In the genomic region with DNA sequence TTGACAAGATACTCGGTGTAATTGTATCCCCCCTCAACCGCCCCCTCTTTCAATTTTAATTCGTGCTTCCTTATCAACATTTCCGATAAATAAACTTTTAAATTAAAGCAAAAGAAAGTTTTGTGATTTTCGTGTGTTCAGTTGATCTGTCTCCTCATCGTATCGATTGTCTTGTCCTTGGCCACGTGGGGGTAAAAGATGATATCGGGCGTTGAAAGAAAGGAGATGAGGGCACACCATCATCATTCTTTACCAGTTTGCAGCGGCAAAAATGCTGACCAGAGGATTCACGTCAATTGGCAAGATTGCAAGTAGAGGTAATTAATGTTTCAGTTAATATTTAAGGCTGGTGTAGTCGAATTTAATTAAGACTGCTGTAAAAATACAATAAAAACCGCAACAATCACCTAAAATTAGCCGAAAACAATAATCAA, we compare ENCODE assay signal across 3 worm cellular contexts.
TF ChIP-seq lines count a peak whose summit lies in the region.

A gene (plus strand): TSS at position 264 of the 434 bp plus-strand sequence.

TF ChIP-seq in whole organism, L1 larva, 84 proteins besides CTCF, POLR2A, EP300 and RAD21 (continued from another document and continues in another):
- TF ChIP-seq sptf-1 (tag; optimal IDR thresholded peaks at IDR 0.05; lab: Kevin White, UChicago) (no peak), swsn-7 (tag; optimal IDR thresholded peaks at IDR 0.05; lab: Kevin White, UChicago) (peak; percentile 67), ztf-4 (tag; optimal IDR thresholded peaks at IDR 0.05; lab: Kevin White, UChicago) (peak; percentile 56), lin-35 (GFP tag; optimal IDR thresholded peaks at IDR 0.05; lab: Kevin White, UChicago) (peak in 1 of 2 experiments; percentile 59), unc-62 (GFP tag; optimal IDR thresholded peaks at IDR 0.05; lab: Kevin White, UChicago) (no peak), rnt-1 (tag; optimal IDR thresholded peaks at IDR 0.05; lab: Kevin White, UChicago) (peak; percentile 34), mab-9 (GFP tag; IDR thresholded peaks at IDR 0.05; lab: Robert Waterston, UW) (no peak), aha-1 (tag; optimal IDR thresholded peaks at IDR 0.05; lab: Kevin White, UChicago) (no peak), nhr-90 (tag; optimal IDR thresholded peaks at IDR 0.05; lab: Kevin White, UChicago; ENCODE audit: poor library complexity) (peak; percentile 70), elt-2 (tag; optimal IDR thresholded peaks at IDR 0.05; lab: Kevin White, UChicago) (peak; percentile 52), egl-27 (tag; optimal IDR thresholded peaks at IDR 0.05; lab: Kevin White, UChicago) (no peak), mdl-1 (tag; optimal IDR thresholded peaks at IDR 0.05; lab: Kevin White, UChicago) (peak in 1 of 2 experiments; percentile 93), fkh-4 (tag; optimal IDR thresholded peaks at IDR 0.05; lab: Kevin White, UChicago; ENCODE audit: borderline replicate concordance) (no peak), nhr-76 (tag; optimal IDR thresholded peaks at IDR 0.05; lab: Kevin White, UChicago) (no peak), ets-5 (GFP tag; IDR thresholded peaks at IDR 0.05; lab: Robert Waterston, UW) (no peak), pag-3 (tag; optimal IDR thresholded peaks at IDR 0.05; lab: Kevin White, UChicago; ENCODE audit: borderline replicate concordance, insufficient read depth) (peak; percentile 32), lir-3 (tag; optimal IDR thresholded peaks at IDR 0.05; lab: Kevin White, UChicago; ENCODE audit: poor library complexity) (peak; percentile 22), nhr-20 (tag; optimal IDR thresholded peaks at IDR 0.05; lab: Kevin White, UChicago) (peak; percentile 61), zag-1 (tag; optimal IDR thresholded peaks at IDR 0.05; lab: Kevin White, UChicago) (no peak), xbp-1 (tag; optimal IDR thresholded peaks at IDR 0.05; lab: Kevin White, UChicago) (peak; percentile 49), fos-1 (tag; optimal IDR thresholded peaks at IDR 0.05; lab: Kevin White, UChicago) (no peak), hpl-2 (GFP tag; optimal IDR thresholded peaks at IDR 0.05; lab: Kevin White, UChicago) (no peak), dpl-1 (GFP tag; optimal IDR thresholded peaks at IDR 0.05; lab: Kevin White, UChicago) (peak; percentile 26 to 39 (median 38)), irx-1 (tag; optimal IDR thresholded peaks at IDR 0.05; lab: Kevin White, UChicago) (peak; percentile 30), nhr-77 (tag; optimal IDR thresholded peaks at IDR 0.05; lab: Kevin White, UChicago) (no peak), blmp-1 (tag; optimal IDR thresholded peaks at IDR 0.05; lab: Kevin White, UChicago) (peak; percentile 82), nhr-28 (tag; optimal IDR thresholded peaks at IDR 0.05; lab: Kevin White, UChicago) (no peak), ceh-82 (tag; optimal IDR thresholded peaks at IDR 0.05; lab: Kevin White, UChicago) (no peak), nhr-71 (tag; optimal IDR thresholded peaks at IDR 0.05; lab: Kevin White, UChicago) (peak; percentile 82), unc-30 (tag; optimal IDR thresholded peaks at IDR 0.05; lab: Kevin White, UChicago) (no peak), ceh-8 (GFP tag; optimal IDR thresholded peaks at IDR 0.05; lab: Kevin White, UChicago) (no peak), sup-37 (GFP tag; optimal IDR thresholded peaks at IDR 0.05; lab: Kevin White, UChicago) (no peak), zip-4 (GFP tag; optimal IDR thresholded peaks at IDR 0.05; lab: Kevin White, UChicago) (peak; percentile 13), ama-1 (optimal IDR thresholded peaks at IDR 0.05; lab: Kevin White, UChicago) (peak; percentile 99), ceh-90 (tag; optimal IDR thresholded peaks at IDR 0.05; lab: Kevin White, UChicago) (no peak), nhr-11 (tag; optimal IDR thresholded peaks at IDR 0.05; lab: Kevin White, UChicago) (no peak), ztf-11 (tag; optimal IDR thresholded peaks at IDR 0.05; lab: Kevin White, UChicago) (peak in 1 of 2 experiments; percentile 37), fkh-10 (GFP tag; optimal IDR thresholded peaks at IDR 0.05; lab: Kevin White, UChicago) (no peak), skn-1 (tag; optimal IDR thresholded peaks at IDR 0.05; lab: Kevin White, UChicago) (peak; percentile 90), dsc-1 (tag; optimal IDR thresholded peaks at IDR 0.05; lab: Kevin White, UChicago) (peak; percentile 37), elt-3 (tag; optimal IDR thresholded peaks at IDR 0.05; lab: Kevin White, UChicago) (peak in 2 of 6 experiments; percentile 23 to 75), pax-3 (tag; optimal IDR thresholded peaks at IDR 0.05; lab: Kevin White, UChicago) (no peak)

TF ChIP-seq in whole organism, L3 larva, 47 proteins besides CTCF, POLR2A, EP300 and RAD21 (continued from another document):
- TF ChIP-seq tbx-2 (tag; optimal IDR thresholded peaks at IDR 0.05; lab: Kevin White, UChicago) (peak; percentile 65), zag-1 (tag; optimal IDR thresholded peaks at IDR 0.05; lab: Kevin White, UChicago) (no peak), nhr-25 (tag; optimal IDR thresholded peaks at IDR 0.05; lab: Kevin White, UChicago) (peak; percentile 96), nhr-11 (tag; optimal IDR thresholded peaks at IDR 0.05; lab: Kevin White, UChicago) (no peak), elt-3 (tag; optimal IDR thresholded peaks at IDR 0.05; lab: Kevin White, UChicago) (peak in 1 of 3 experiments; percentile 28), eor-1 (tag; optimal IDR thresholded peaks at IDR 0.05; lab: Kevin White, UChicago) (no peak), egl-5 (tag; optimal IDR thresholded peaks at IDR 0.05; lab: Kevin White, UChicago) (peak; percentile 2), mdl-1 (tag; optimal IDR thresholded peaks at IDR 0.05; lab: Kevin White, UChicago) (peak; percentile 32), elt-2 (tag; optimal IDR thresholded peaks at IDR 0.05; lab: Kevin White, UChicago) (peak; percentile 70), fos-1 (tag; optimal IDR thresholded peaks at IDR 0.05; lab: Kevin White, UChicago) (peak; percentile 66), nfya-1 (tag; optimal IDR thresholded peaks at IDR 0.05; lab: Kevin White, UChicago; ENCODE audit: insufficient read depth) (peak; percentile 67), nhr-23 (tag; optimal IDR thresholded peaks at IDR 0.05; lab: Kevin White, UChicago) (peak; percentile 73), mml-1 (tag; optimal IDR thresholded peaks at IDR 0.05; lab: Kevin White, UChicago) (no peak), lsy-12 (tag; optimal IDR thresholded peaks at IDR 0.05; lab: Kevin White, UChicago) (peak; percentile 54), nhr-12 (tag; optimal IDR thresholded peaks at IDR 0.05; lab: Kevin White, UChicago) (no peak), elt-1 (tag; optimal IDR thresholded peaks at IDR 0.05; lab: Kevin White, UChicago) (peak; percentile 1), fkh-10 (GFP tag; optimal IDR thresholded peaks at IDR 0.05; lab: Kevin White, UChicago) (no peak), ztf-11 (tag; optimal IDR thresholded peaks at IDR 0.05; lab: Kevin White, UChicago) (no peak), daf-12 (tag; optimal IDR thresholded peaks at IDR 0.05; lab: Kevin White, UChicago) (no peak), fkh-2 (tag; optimal IDR thresholded peaks at IDR 0.05; lab: Kevin White, UChicago) (no peak), nhr-28 (tag; optimal IDR thresholded peaks at IDR 0.05; lab: Kevin White, UChicago) (no peak), ZK546.5 (tag; optimal IDR thresholded peaks at IDR 0.05; lab: Kevin White, UChicago) (no peak), aly-2 (tag; optimal IDR thresholded peaks at IDR 0.05; lab: Kevin White, UChicago) (no peak)

TF ChIP-seq in whole organism, young adult, 124 proteins besides CTCF, POLR2A, EP300 and RAD21 (continued from another document and continues in another):
- TF ChIP-seq madf-3 (GFP tag; IDR thresholded peaks at IDR 0.05; lab: Robert Waterston, UW) (0 out of 2 replicates have a peak, but pooled peaks have one; percentile 32), ceh-58 (GFP tag; IDR thresholded peaks at IDR 0.05; lab: Robert Waterston, UW) (peak; percentile 20; the same call in 1 of the 2 replicates), nfya-2 (GFP tag; IDR thresholded peaks at IDR 0.05; lab: Robert Waterston, UW) (no peak), gei-17 (GFP tag; optimal IDR thresholded peaks at IDR 0.05; lab: Kevin White, UChicago) (peak; percentile 49), F39B2.1 (GFP tag; IDR thresholded peaks at IDR 0.05; lab: Robert Waterston, UW) (no peak), attf-5 (GFP tag; optimal IDR thresholded peaks at IDR 0.05; lab: Kevin White, UChicago) (peak; percentile 75), T26A5.8 (tag; optimal IDR thresholded peaks at IDR 0.05; lab: Kevin White, UChicago) (no peak), repo-1 (tag; optimal IDR thresholded peaks at IDR 0.05; lab: Kevin White, UChicago) (peak; percentile 81), snpc-1.3 (tag; optimal IDR thresholded peaks at IDR 0.05; lab: Kevin White, UChicago; ENCODE audit: insufficient read depth) (no peak), ztf-18 (tag; optimal IDR thresholded peaks at IDR 0.05; lab: Kevin White, UChicago) (peak; percentile 57), F57A8.1 (GFP tag; optimal IDR thresholded peaks at IDR 0.05; lab: Kevin White, UChicago) (no peak), Y56A3A.18 (GFP tag; IDR thresholded peaks at IDR 0.05; lab: Robert Waterston, UW) (peak; percentile 77; the same call in 1 of the 2 replicates), hsf-1 (GFP tag; IDR thresholded peaks at IDR 0.05; lab: Robert Waterston, UW) (peak; percentile 74), ztf-3 (GFP tag; optimal IDR thresholded peaks at IDR 0.05; lab: Kevin White, UChicago) (peak; percentile 2), lag-1 (GFP tag; IDR thresholded peaks at IDR 0.05; lab: Robert Waterston, UW) (no peak), F37B4.10 (GFP tag; IDR thresholded peaks at IDR 0.05; lab: Robert Waterston, UW) (no peak), lin-35 (GFP tag; optimal IDR thresholded peaks at IDR 0.05; lab: Kevin White, UChicago) (peak in 1 of 3 experiments; percentile 42), snpc-3.4 (tag; optimal IDR thresholded peaks at IDR 0.05; lab: Kevin White, UChicago) (peak; percentile 70), F49E8.2 (tag; optimal IDR thresholded peaks at IDR 0.05; lab: Kevin White, UChicago; ENCODE audit: insufficient read depth) (peak; percentile 52), hlh-12 (tag; optimal IDR thresholded peaks at IDR 0.05; lab: Kevin White, UChicago) (no peak), egl-44 (GFP tag; IDR thresholded peaks at IDR 0.05; lab: Robert Waterston, UW) (no peak), dpff-1 (tag; optimal IDR thresholded peaks at IDR 0.05; lab: Kevin White, UChicago) (peak; percentile 47), sea-2 (GFP tag; IDR thresholded peaks at IDR 0.05; lab: Robert Waterston, UW) (no peak), tlf-1 (GFP tag; optimal IDR thresholded peaks at IDR 0.05; lab: Kevin White, UChicago) (peak; percentile 84), akir-1 (GFP tag; optimal IDR thresholded peaks at IDR 0.05; lab: Kevin White, UChicago) (no peak), Y95B8A.8 (GFP tag; IDR thresholded peaks at IDR 0.05; lab: Robert Waterston, UW) (no peak), zfh-2 (GFP tag; conservative IDR thresholded peaks at IDR 0.05; lab: Robert Waterston, UW) (0 out of 2 replicates have a peak, but pooled peaks have one; percentile 9), hmg-20 (GFP tag; IDR thresholded peaks at IDR 0.05; lab: Robert Waterston, UW) (peak; percentile 65), nfya-1 (tag; optimal IDR thresholded peaks at IDR 0.05; lab: Kevin White, UChicago; ENCODE audit: borderline replicate concordance, insufficient read depth) (no peak), lsy-27 (tag; optimal IDR thresholded peaks at IDR 0.05; lab: Kevin White, UChicago; ENCODE audit: borderline replicate concordance, insufficient read depth) (no peak), ztf-22 (GFP tag; optimal IDR thresholded peaks at IDR 0.05; lab: Kevin White, UChicago) (no peak), Y53G8AR.9 (GFP tag; conservative IDR thresholded peaks at IDR 0.05; lab: Robert Waterston, UW) (peak; percentile 88), ceh-40 (GFP tag; IDR thresholded peaks at IDR 0.05; lab: Robert Waterston, UW) (0 out of 2 replicates have a peak, but pooled peaks have one; percentile 21), him-1 (tag; optimal IDR thresholded peaks at IDR 0.05; lab: Kevin White, UChicago) (no peak), unc-130 (GFP tag; optimal IDR thresholded peaks at IDR 0.05; lab: Kevin White, UChicago) (no peak), fkh-3 (tag; optimal IDR thresholded peaks at IDR 0.05; lab: Kevin White, UChicago) (no peak), ekl-4 (GFP tag; IDR thresholded peaks at IDR 0.05; lab: Robert Waterston, UW) (peak; percentile 39; the same call in 1 of the 2 replicates), ets-4 (GFP tag; optimal IDR thresholded peaks at IDR 0.05; lab: Kevin White, UChicago) (peak; percentile 96), hlh-26 (GFP tag; conservative IDR thresholded peaks at IDR 0.05; lab: Robert Waterston, UW) (no peak), sptf-2 (GFP tag; optimal IDR thresholded peaks at IDR 0.05; lab: Kevin White, UChicago) (no peak), T07F8.4 (tag; optimal IDR thresholded peaks at IDR 0.05; lab: Kevin White, UChicago) (peak; percentile 22), Y53F4B.3 (GFP tag; IDR thresholded peaks at IDR 0.05; lab: Robert Waterston, UW) (no peak), hrde-1 (tag; optimal IDR thresholded peaks at IDR 0.05; lab: Kevin White, UChicago; ENCODE audit: borderline replicate concordance) (no peak), madf-10 (tag; optimal IDR thresholded peaks at IDR 0.05; lab: Kevin White, UChicago) (peak; percentile 74), nhr-80 (tag; optimal IDR thresholded peaks at IDR 0.05; lab: Kevin White, UChicago) (peak; percentile 57), rpc-1 (optimal IDR thresholded peaks at IDR 0.05; lab: Kevin White, UChicago) (no peak), rpc-1 (tag; optimal IDR thresholded peaks at IDR 0.05; lab: Kevin White, UChicago) (no peak), D2030.7 (GFP tag; IDR thresholded peaks at IDR 0.05; lab: Robert Waterston, UW) (no peak), attf-3 (GFP tag; conservative IDR thresholded peaks at IDR 0.05; lab: Robert Waterston, UW) (0 out of 2 replicates have a peak, but pooled peaks have one; percentile 35), hmg-1.2 (GFP tag; IDR thresholded peaks at IDR 0.05; lab: Robert Waterston, UW) (peak; percentile 33; the same call in 1 of the 2 replicates), C17E4.6 (GFP tag; IDR thresholded peaks at IDR 0.05; lab: Robert Waterston, UW) (no peak), mel-28 (tag; optimal IDR thresholded peaks at IDR 0.05; lab: Kevin White, UChicago; ENCODE audit: borderline replicate concordance) (peak; percentile 26), F57C9.4 (tag; optimal IDR thresholded peaks at IDR 0.05; lab: Kevin White, UChicago) (no peak), attf-6 (GFP tag; IDR thresholded peaks at IDR 0.05; lab: Robert Waterston, UW) (peak; percentile 43; the same call in 1 of the 2 replicates), F55B11.4 (tag; optimal IDR thresholded peaks at IDR 0.05; lab: Kevin White, UChicago; ENCODE audit: borderline replicate concordance, insufficient read depth) (no peak), sdz-38 (tag; optimal IDR thresholded peaks at IDR 0.05; lab: Kevin White, UChicago) (no peak), let-607 (tag; optimal IDR thresholded peaks at IDR 0.05; lab: Kevin White, UChicago) (peak in 1 of 2 experiments; percentile 26), ceh-100 (GFP tag; IDR thresholded peaks at IDR 0.05; lab: Robert Waterston, UW) (peak; percentile 49), lir-1 (GFP tag; conservative IDR thresholded peaks at IDR 0.05; lab: Robert Waterston, UW) (no peak; the same call in 1 of the 2 replicates), rcor-1 (GFP tag; IDR thresholded peaks at IDR 0.05; lab: Robert Waterston, UW) (peak; percentile 74), cebp-1 (GFP tag; IDR thresholded peaks at IDR 0.05; lab: Robert Waterston, UW) (peak; percentile 15; the same call in 1 of the 2 replicates), cebp-1 (tag; optimal IDR thresholded peaks at IDR 0.05; lab: Kevin White, UChicago) (peak; percentile 73), ztf-28 (GFP tag; IDR thresholded peaks at IDR 0.05; lab: Robert Waterston, UW) (no peak), ZK185.1 (tag; optimal IDR thresholded peaks at IDR 0.05; lab: Kevin White, UChicago; ENCODE audit: poor library complexity, severe bottlenecking) (peak; percentile 44), rec-8 (tag; optimal IDR thresholded peaks at IDR 0.05; lab: Kevin White, UChicago) (no peak), snpc-4 (GFP tag; optimal IDR thresholded peaks at IDR 0.05; lab: Kevin White, UChicago) (no peak), snpc-4 (tag; optimal IDR thresholded peaks at IDR 0.05; lab: Kevin White, UChicago) (peak in 3 of 4 experiments; percentile 25 to 64 (median 51))
